Worm (Caenorhabditis elegans) whole organism, young adult: Measurements from ENCODE around the gene srz-59.

Source experiments
- atf-7 ChIP-seq: sonication (generic microtip); optimal IDR thresholded peaks from 2 replicates; lab custom pipeline; 2017; ENCODE audit warnings: mild to moderate bottlenecking, missing genetic modification characterization, missing compliant biosample characterization
- athp-1 ChIP-seq: sonication (generic microtip); optimal IDR thresholded peaks from 2 replicates; lab custom pipeline; 2017; ENCODE audit warnings: mild to moderate bottlenecking, missing genetic modification characterization, missing compliant biosample characterization
- lin-26 ChIP-seq: fragments of 200-800 bp; sonication (Bioruptor generic); IDR thresholded peaks from 2 replicates; pipeline ENCODE4 v1.3.6; 2022; ENCODE audit warnings: missing genetic modification reagents, missing genetic modification characterization, missing compliant biosample characterization

- no peak for TF ChIP-seq atf-7
- TF ChIP-seq lin-26 (GFP tag; lab: Robert Waterston, UW): no peak
- TF ChIP-seq athp-1 (tag; lab: Kevin White, UChicago): no peak
These were observed 45.5 kb upstream of the srz-59 start for ce11 chrIV:14086395-14086794.
